Fruit fly (Drosophila melanogaster): ENCODE results near the gene CG5347.

CG5347 gene

DNA sequence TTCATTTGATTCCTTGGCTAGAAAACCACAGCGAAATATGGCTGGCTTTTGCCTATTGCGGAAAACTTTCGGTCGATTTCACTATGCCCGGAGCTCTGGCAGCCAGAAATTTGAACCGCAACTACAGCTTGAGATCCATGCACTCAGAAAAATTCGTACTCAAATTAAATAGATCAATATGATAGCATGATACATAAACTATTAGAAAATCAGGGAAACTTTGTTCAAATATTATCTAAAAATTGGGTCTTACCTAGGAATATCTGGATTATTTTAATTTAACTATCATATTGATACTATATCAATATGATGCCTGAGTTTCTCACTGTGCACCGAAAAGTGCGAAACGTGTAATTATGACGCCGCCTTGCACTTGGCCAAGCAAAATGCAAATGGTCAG lies 25.4 kb upstream of the CG5347 start:
- TF ChIP-seq CG32121 (GFP tag; IDR thresholded peaks at IDR 0.05) (no peak), Snoo (tag; optimal IDR thresholded peaks at IDR 0.05) (no peak), CG13204 (GFP tag; optimal IDR thresholded peaks at IDR 0.05) (no peak), gl (tag; optimal IDR thresholded peaks at IDR 0.05) (no peak), CG10348 (GFP tag; IDR thresholded peaks at IDR 0.05) (no peak), D1 (tag; optimal IDR thresholded peaks at IDR 0.05) (no peak), Pif1A (GFP tag; optimal IDR thresholded peaks at IDR 0.05) (no peak), Pif1B (GFP tag; optimal IDR thresholded peaks at IDR 0.05) (no peak)

DNA sequence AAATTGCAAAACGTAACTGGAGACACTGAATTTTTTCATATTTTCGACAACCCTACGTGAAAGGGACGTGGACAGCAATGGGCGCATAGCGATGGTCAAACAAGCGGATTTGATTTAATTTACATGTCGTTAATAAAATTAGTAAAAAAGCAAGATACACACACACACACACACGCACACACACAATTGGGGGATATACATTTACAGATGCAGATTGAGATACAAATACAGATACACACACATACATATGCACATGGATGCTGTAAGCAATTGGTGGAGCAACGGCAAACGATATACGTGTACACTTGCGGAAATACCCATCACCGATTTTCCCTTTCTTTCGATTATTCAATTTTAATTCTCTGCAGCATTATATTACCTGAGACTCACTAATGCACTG lies 11.6 kb upstream of the CG5347 start:
- no peak for TF ChIP-seq fd96Ca (GFP tag; IDR thresholded peaks at IDR 0.05)
- TF ChIP-seq Ets98B (GFP tag; IDR thresholded peaks at IDR 0.05) = no peak
- TF ChIP-seq CG15710 (tag; optimal IDR thresholded peaks at IDR 0.05) = no peak
- TF ChIP-seq CG4496 (GFP tag; IDR thresholded peaks at IDR 0.05) = no peak
- TF ChIP-seq CG8301 (tag; optimal IDR thresholded peaks at IDR 0.05) = no peak
- TF ChIP-seq CG10348 (GFP tag; IDR thresholded peaks at IDR 0.05) = no peak
- no peak for TF ChIP-seq EcR (GFP tag; optimal IDR thresholded peaks at IDR 0.05)
- no peak for TF ChIP-seq CG12605 (GFP tag; IDR thresholded peaks at IDR 0.05)
- TF ChIP-seq CG13204 (GFP tag; optimal IDR thresholded peaks at IDR 0.05) = no peak
- TF ChIP-seq CG9948 (tag; optimal IDR thresholded peaks at IDR 0.05) = no peak
- TF ChIP-seq Snoo (tag; optimal IDR thresholded peaks at IDR 0.05) = no peak
- TF ChIP-seq CG17806 (tag; optimal IDR thresholded peaks at IDR 0.05) = no peak
- no peak for TF ChIP-seq rn (GFP tag; IDR thresholded peaks at IDR 0.05)
- TF ChIP-seq CG14655 (GFP tag; optimal IDR thresholded peaks at IDR 0.05) = no peak
- TF ChIP-seq gl (tag; optimal IDR thresholded peaks at IDR 0.05) = no peak

DNA sequence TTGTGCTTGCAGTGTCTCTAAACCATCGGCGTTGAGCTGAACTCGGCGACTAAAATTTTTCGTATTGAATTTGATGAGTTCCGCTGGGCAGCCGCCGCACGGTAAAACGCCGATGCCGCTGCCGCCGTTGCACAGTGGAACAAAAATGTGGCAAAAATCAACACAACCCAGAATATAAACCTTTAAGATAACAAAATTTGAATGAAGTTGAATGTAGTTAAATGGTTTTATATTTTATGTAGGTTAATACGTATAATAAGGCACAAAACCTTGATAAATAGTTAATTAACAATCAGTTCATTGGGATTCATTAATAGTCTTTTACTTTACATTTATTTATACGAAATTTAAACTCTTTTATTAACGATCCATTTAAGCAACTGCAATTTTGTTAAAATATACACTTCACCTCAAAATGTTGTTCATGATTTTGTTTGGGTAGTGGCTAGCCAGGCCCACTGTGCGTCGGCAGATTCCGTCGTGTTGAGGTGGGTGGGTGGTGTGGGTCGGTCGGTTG lies 10.8 kb upstream of the CG5347 start, which contains the start of gene CG15890:
TSS of gene CG15890 (minus strand) at position 51 of the 517 bp plus-strand sequence.
- TF ChIP-seq Pif1A (GFP tag; optimal IDR thresholded peaks at IDR 0.05) (no peak), CG34367 (tag; optimal IDR thresholded peaks at IDR 0.05) (no peak), CG9948 (tag; optimal IDR thresholded peaks at IDR 0.05) (no peak)

DNA sequence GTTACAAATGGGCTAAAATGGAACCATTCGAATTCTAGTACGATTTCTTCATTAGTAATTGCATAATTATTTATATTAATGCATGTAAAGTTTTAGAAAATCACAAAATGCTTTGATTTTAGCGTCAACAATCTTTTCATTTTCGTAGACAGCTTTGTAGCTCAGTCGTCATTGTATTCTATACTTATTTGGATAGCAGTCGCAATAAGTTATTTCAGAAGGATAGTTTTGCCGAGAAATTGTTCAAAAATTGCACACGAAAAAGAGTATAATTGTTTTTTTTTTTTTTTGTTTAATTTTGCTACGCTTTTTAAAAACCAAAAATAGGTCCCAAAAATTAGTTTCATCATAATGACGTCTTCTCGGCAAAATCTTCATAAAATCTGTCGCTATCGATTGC lies 1.6 kb upstream of the CG5347 start, which contains the start of gene CG5334:
TSS of gene CG5334 (plus strand) at position 301 of the 400 bp plus-strand sequence.
- TF ChIP-seq Pif1A (GFP tag; optimal IDR thresholded peaks at IDR 0.05) (no peak), CG15710 (tag; optimal IDR thresholded peaks at IDR 0.05) (no peak), CG8301 (tag; optimal IDR thresholded peaks at IDR 0.05) (no peak), Snoo (tag; optimal IDR thresholded peaks at IDR 0.05) (no peak), CG9948 (tag; optimal IDR thresholded peaks at IDR 0.05) (no peak), CG10348 (GFP tag; IDR thresholded peaks at IDR 0.05) (no peak), CG34367 (tag; optimal IDR thresholded peaks at IDR 0.05) (no peak), CG12605 (GFP tag; IDR thresholded peaks at IDR 0.05) (no peak), EcR (GFP tag; optimal IDR thresholded peaks at IDR 0.05) (no peak), D1 (tag; optimal IDR thresholded peaks at IDR 0.05) (no peak), CG13204 (GFP tag; optimal IDR thresholded peaks at IDR 0.05) (no peak), rn (GFP tag; IDR thresholded peaks at IDR 0.05) (no peak), CG14655 (GFP tag; optimal IDR thresholded peaks at IDR 0.05) (no peak), CG8159 (tag; optimal IDR thresholded peaks at IDR 0.05) (no peak), Ets98B (GFP tag; IDR thresholded peaks at IDR 0.05) (no peak), CG32121 (GFP tag; IDR thresholded peaks at IDR 0.05) (no peak), fd96Ca (GFP tag; IDR thresholded peaks at IDR 0.05) (no peak), CG17806 (tag; optimal IDR thresholded peaks at IDR 0.05) (no peak)

DNA sequence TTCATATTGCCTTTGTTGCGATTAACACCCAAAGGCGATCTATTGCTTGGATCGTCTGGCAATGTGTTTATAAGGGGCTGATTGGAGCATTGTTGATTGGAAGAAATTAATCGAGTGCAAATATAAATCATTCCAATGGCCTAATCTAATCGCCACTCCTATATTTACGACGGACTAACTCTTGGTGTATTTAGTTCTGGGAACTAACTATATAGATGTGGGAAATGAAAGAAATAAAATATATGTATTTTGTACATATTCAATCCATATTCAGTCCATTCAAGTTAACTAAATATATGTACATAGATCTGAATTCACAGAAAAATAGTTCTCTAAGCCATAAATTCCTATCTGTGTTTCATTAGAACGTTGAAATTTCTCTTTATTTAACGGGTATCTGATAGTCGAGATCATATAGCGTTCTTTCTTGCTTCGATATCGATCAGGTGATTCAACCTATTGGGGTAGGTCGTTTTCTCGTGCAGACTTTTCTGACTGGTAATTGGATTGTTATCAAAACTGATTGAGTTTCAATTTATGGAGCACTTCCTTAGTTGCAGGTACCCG lies 7.5 kb downstream of the CG5347 start, which contains the start of gene Ag5r2:
TSS of gene Ag5r2 (minus strand) at position 51 of the 567 bp plus-strand sequence.
- TF ChIP-seq CG9948 (tag; optimal IDR thresholded peaks at IDR 0.05) (no peak), CG12605 (GFP tag; IDR thresholded peaks at IDR 0.05) (no peak), Snoo (tag; optimal IDR thresholded peaks at IDR 0.05) (no peak), Pif1A (GFP tag; optimal IDR thresholded peaks at IDR 0.05) (no peak), CG8301 (tag; optimal IDR thresholded peaks at IDR 0.05) (no peak), CG17806 (tag; optimal IDR thresholded peaks at IDR 0.05) (no peak), Pif1B (GFP tag; optimal IDR thresholded peaks at IDR 0.05) (no peak), fd96Ca (GFP tag; IDR thresholded peaks at IDR 0.05) (no peak), Ets98B (GFP tag; IDR thresholded peaks at IDR 0.05) (no peak), CG34367 (tag; optimal IDR thresholded peaks at IDR 0.05) (no peak), CG4496 (GFP tag; IDR thresholded peaks at IDR 0.05) (no peak)

DNA sequence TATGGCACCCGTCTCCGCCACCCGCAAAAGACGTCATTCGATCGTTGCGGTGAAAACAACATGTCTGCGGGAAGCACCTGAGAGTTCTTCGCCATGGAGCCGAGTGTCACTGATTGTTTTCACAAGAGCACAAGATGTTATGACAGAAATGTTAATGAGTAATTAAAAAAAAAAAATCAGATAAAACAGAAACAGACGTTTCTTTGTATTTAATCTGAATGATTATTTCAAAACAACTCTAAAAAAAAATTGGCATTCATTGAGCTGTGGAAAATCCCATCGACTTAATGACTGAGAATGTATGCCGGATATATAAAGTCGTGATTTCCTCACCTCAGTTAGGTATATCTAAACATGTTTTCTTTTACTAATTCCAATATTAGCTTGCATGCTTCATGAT lies 9.9 kb downstream of the CG5347 start, which contains the start of gene Ag5r:
TSS of gene Ag5r (minus strand) at position 101 of the 400 bp plus-strand sequence.
- no peak for TF ChIP-seq fd96Ca (GFP tag; IDR thresholded peaks at IDR 0.05)
- TF ChIP-seq CG10348 (GFP tag; IDR thresholded peaks at IDR 0.05) = no peak
- TF ChIP-seq Pif1B (GFP tag; optimal IDR thresholded peaks at IDR 0.05) = no peak
- no peak for TF ChIP-seq Snoo (tag; optimal IDR thresholded peaks at IDR 0.05)
- no peak for TF ChIP-seq D1 (tag; optimal IDR thresholded peaks at IDR 0.05)
- no peak for TF ChIP-seq CG34367 (tag; optimal IDR thresholded peaks at IDR 0.05)
- no peak for TF ChIP-seq CG13204 (GFP tag; optimal IDR thresholded peaks at IDR 0.05)
- no peak for TF ChIP-seq CG32121 (GFP tag; IDR thresholded peaks at IDR 0.05)
- TF ChIP-seq CG17806 (tag; optimal IDR thresholded peaks at IDR 0.05) = no peak
- TF ChIP-seq CG9948 (tag; optimal IDR thresholded peaks at IDR 0.05) = no peak
- no peak for TF ChIP-seq CG8301 (tag; optimal IDR thresholded peaks at IDR 0.05)
- TF ChIP-seq CG12605 (GFP tag; IDR thresholded peaks at IDR 0.05) = no peak
- no peak for TF ChIP-seq CG15710 (tag; optimal IDR thresholded peaks at IDR 0.05)
- no peak for TF ChIP-seq rn (GFP tag; IDR thresholded peaks at IDR 0.05)
- TF ChIP-seq CG8159 (tag; optimal IDR thresholded peaks at IDR 0.05) = no peak
- no peak for TF ChIP-seq Ets98B (GFP tag; IDR thresholded peaks at IDR 0.05)
- TF ChIP-seq gl (tag; optimal IDR thresholded peaks at IDR 0.05) = no peak
